Fruit fly (Drosophila melanogaster): ENCODE results near the gene CRMP.

Gene CRMP

DNA sequence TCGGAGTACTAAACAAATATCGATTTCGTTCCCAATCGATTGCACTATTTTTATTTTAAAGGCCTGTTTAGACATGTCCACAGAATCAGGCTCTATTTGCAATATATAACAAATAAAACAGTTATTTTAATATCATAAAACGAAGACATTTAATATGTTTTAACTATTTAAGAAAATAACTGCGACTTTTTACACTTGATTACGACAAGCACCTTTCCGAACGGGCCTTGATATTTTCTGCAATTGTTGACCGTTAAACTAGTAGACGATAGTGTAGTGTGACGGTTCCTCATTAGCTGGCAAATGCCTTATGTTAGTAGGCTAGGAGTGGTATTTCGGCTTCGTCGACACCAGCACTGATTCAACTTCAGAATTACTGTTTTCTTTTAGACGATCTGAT, 2.3 kb upstream of the CRMP start, which contains the start of the genes CG2931 and Rheb (continued):
- TF ChIP-seq eyg (GFP tag; optimal IDR thresholded peaks at IDR 0.05) (no peak), Hand (GFP tag; optimal IDR thresholded peaks at IDR 0.05) (peak; percentile 13), HmgD (GFP tag; optimal IDR thresholded peaks at IDR 0.05) (no peak), lab (GFP tag; optimal IDR thresholded peaks at IDR 0.05) (peak; percentile 51), zfh2 (GFP tag; optimal IDR thresholded peaks at IDR 0.05) (peak; percentile 72), CG10209 (GFP tag; optimal IDR thresholded peaks at IDR 0.05) (peak; percentile 51), Hmx (GFP tag; optimal IDR thresholded peaks at IDR 0.05) (peak; percentile 48), B-H1 (GFP tag; IDR thresholded peaks at IDR 0.05) (no peak; the same call in 2 of the 3 replicates), CG9609 (GFP tag; optimal IDR thresholded peaks at IDR 0.05) (no peak), Ets97D (GFP tag; optimal IDR thresholded peaks at IDR 0.05) (peak; percentile 76), wek (GFP tag; optimal IDR thresholded peaks at IDR 0.05) (no peak), CG11696 (GFP tag; IDR thresholded peaks at IDR 0.05) (no peak), danr (GFP tag; IDR thresholded peaks at IDR 0.05) (peak; percentile 36; the same call in 1 of the 2 replicates), CG30403 (GFP tag; optimal IDR thresholded peaks at IDR 0.05) (peak; percentile 84), CG7271 (tag; optimal IDR thresholded peaks at IDR 0.05) (peak; percentile 57), tx (GFP tag; optimal IDR thresholded peaks at IDR 0.05) (peak; percentile 32), NC2α (GFP tag; optimal IDR thresholded peaks at IDR 0.05) (no peak), twi (tag; optimal IDR thresholded peaks at IDR 0.05) (peak; percentile 34), odd (GFP tag; optimal IDR thresholded peaks at IDR 0.05) (no peak), abd-A (tag; optimal IDR thresholded peaks at IDR 0.05) (no peak), usp (GFP tag; optimal IDR thresholded peaks at IDR 0.05) (no peak), NK7.1 (GFP tag; optimal IDR thresholded peaks at IDR 0.05) (no peak), en (GFP tag; optimal IDR thresholded peaks at IDR 0.05) (peak; percentile 2), CG18476 (GFP tag; optimal IDR thresholded peaks at IDR 0.05) (peak; percentile 43), CG14441 (GFP tag; IDR thresholded peaks at IDR 0.05) (peak; percentile 79), CG1792 (GFP tag; optimal IDR thresholded peaks at IDR 0.05) (no peak), D19B (GFP tag; optimal IDR thresholded peaks at IDR 0.05) (no peak), MTF-1 (GFP tag; optimal IDR thresholded peaks at IDR 0.05; ENCODE audit: borderline replicate concordance) (no peak), peb (GFP tag; IDR thresholded peaks at IDR 0.05) (peak; percentile 47), Deaf1 (tag; optimal IDR thresholded peaks at IDR 0.05) (peak; percentile 42), cas (GFP tag; IDR thresholded peaks at IDR 0.05) (peak; percentile 48; the same call in 1 of the 2 replicates), CG2116 (GFP tag; optimal IDR thresholded peaks at IDR 0.05) (peak; percentile 83), dmrt11E (tag; optimal IDR thresholded peaks at IDR 0.05) (peak; percentile 64), sim (GFP tag; IDR thresholded peaks at IDR 0.05) (no peak), Elba2 (GFP tag; optimal IDR thresholded peaks at IDR 0.05) (peak; percentile 38), CG17829 (tag; optimal IDR thresholded peaks at IDR 0.05) (peak; percentile 83), H15 (GFP tag; IDR thresholded peaks at IDR 0.05) (0 out of 3 replicates have a peak, but pooled peaks have one; percentile 40), sna (GFP tag; IDR thresholded peaks at IDR 0.05; ENCODE audit: partially characterized antibody) (peak; percentile 89), CG18011 (GFP tag; optimal IDR thresholded peaks at IDR 0.05) (peak; percentile 50), CG16815 (GFP tag; optimal IDR thresholded peaks at IDR 0.05) (peak; percentile 35), fd64A (GFP tag; optimal IDR thresholded peaks at IDR 0.05) (no peak), fd3F (GFP tag; optimal IDR thresholded peaks at IDR 0.05) (peak; percentile 55), GATAe (GFP tag; conservative IDR thresholded peaks at IDR 0.05) (no peak), YL-1 (GFP tag; optimal IDR thresholded peaks at IDR 0.05) (peak; percentile 87), CG34224 (GFP tag; IDR thresholded peaks at IDR 0.05; ENCODE audit: partially characterized antibody) (peak; percentile 68), nom (GFP tag; optimal IDR thresholded peaks at IDR 0.05) (no peak), CG34422 (GFP tag; IDR thresholded peaks at IDR 0.05) (peak; percentile 35; the same call in 1 of the 3 replicates), lola (GFP tag; optimal IDR thresholded peaks at IDR 0.05) (peak in 1 of 3 experiments; percentile 49), her (GFP tag; optimal IDR thresholded peaks at IDR 0.05) (no peak), esg (GFP tag; conservative IDR thresholded peaks at IDR 0.05) (peak; percentile 71), CG6689 (GFP tag; IDR thresholded peaks at IDR 0.05) (peak; percentile 69)
